Fruit fly (Drosophila melanogaster) whole organism, embryonic: ENCODE data around the gene Best3.

Source experiments
- Atf3 ChIP-seq: fragments of 200-800 bp; sonication (Bioruptor generic); optimal IDR thresholded peaks from 3 replicates; lab custom pipeline; 2016; ENCODE audit warnings: missing biosample characterization, missing genetic modification characterization
- Bteb2 ChIP-seq: fragments of 200-800 bp; sonication (Bioruptor generic); optimal IDR thresholded peaks from 2 replicates; lab custom pipeline; 2016; ENCODE audit warnings: missing biosample characterization, missing genetic modification characterization
- CG10431 ChIP-seq: fragments of 200-800 bp; sonication (Bioruptor generic); optimal IDR thresholded peaks from 3 replicates; lab custom pipeline; 2018; ENCODE audit warnings: missing biosample characterization, mild to moderate bottlenecking, missing genetic modification characterization
- CG10654 ChIP-seq: fragments of 200-800 bp; sonication (Bioruptor generic); optimal IDR thresholded peaks from 2 replicates; lab custom pipeline; 2016; ENCODE audit warnings: missing biosample characterization, missing genetic modification characterization
- CG13424 ChIP-seq: fragments of 200-800 bp; sonication (Bioruptor generic); optimal IDR thresholded peaks from 2 replicates; lab custom pipeline; 2019; ENCODE audit warnings: missing biosample characterization, mild to moderate bottlenecking, missing genetic modification characterization, moderate library complexity
- CG1529 ChIP-seq: fragments of 200-800 bp; sonication (Bioruptor generic); optimal IDR thresholded peaks from 3 replicates; lab custom pipeline; 2018; ENCODE audit warnings: missing biosample characterization, missing genetic modification characterization
- CG16815 ChIP-seq: fragments of 200-800 bp; sonication (Bioruptor generic); optimal IDR thresholded peaks from 3 replicates; lab custom pipeline; 2017; ENCODE audit warnings: missing biosample characterization, mild to moderate bottlenecking, missing genetic modification characterization
- CG18599 ChIP-seq: fragments of 200-800 bp; sonication (Bioruptor generic); optimal IDR thresholded peaks from 3 replicates; lab custom pipeline; 2017; ENCODE audit warnings: missing biosample characterization, missing genetic modification characterization, mild to moderate bottlenecking, moderate library complexity, missing genetic modification reagents
- CG31441 ChIP-seq: fragments of 200-800 bp; sonication (Bioruptor generic); IDR thresholded peaks from 2 replicates; pipeline ENCODE4 v1.3.6; 2022; ENCODE audit warnings: missing biosample characterization, missing genetic modification characterization
- CG34224 ChIP-seq: fragments of 200-800 bp; sonication (Bioruptor generic); IDR thresholded peaks from 3 replicates; pipeline ENCODE4 v1.3.6; 2022; ENCODE audit warnings: missing biosample characterization, missing genetic modification characterization; ENCODE audit not compliant: partially characterized antibody
- CG4360 ChIP-seq: fragments of 200-800 bp; sonication (Bioruptor generic); IDR thresholded peaks from 2 replicates; pipeline ENCODE4 v1.3.6; 2022; ENCODE audit warnings: missing biosample characterization, missing genetic modification characterization
- CG4707 ChIP-seq: fragments of 200-800 bp; sonication (Bioruptor generic); optimal IDR thresholded peaks from 2 replicates; lab custom pipeline; 2018; ENCODE audit warnings: missing biosample characterization, mild to moderate bottlenecking, missing genetic modification characterization, moderate library complexity
- CG4820 ChIP-seq: fragments of 200-800 bp; sonication (Bioruptor generic); optimal IDR thresholded peaks from 3 replicates; lab custom pipeline; 2016; ENCODE audit warnings: missing biosample characterization, missing genetic modification characterization
- CG5245 ChIP-seq: fragments of 200-800 bp; sonication (Bioruptor generic); optimal IDR thresholded peaks from 3 replicates; lab custom pipeline; 2016; ENCODE audit warnings: missing biosample characterization, missing genetic modification characterization
- CG6765 ChIP-seq: fragments of 200-800 bp; sonication (Bioruptor generic); optimal IDR thresholded peaks from 3 replicates; lab custom pipeline; 2017; ENCODE audit warnings: missing biosample characterization, mild to moderate bottlenecking, missing genetic modification characterization
- CG6791 ChIP-seq: fragments of 200-800 bp; sonication (Bioruptor generic); IDR thresholded peaks from 3 replicates; pipeline ENCODE4 v1.3.6; 2022; ENCODE audit warnings: missing biosample characterization, missing genetic modification characterization; ENCODE audit not compliant: partially characterized antibody
- CG6854 ChIP-seq: fragments of 200-800 bp; sonication (Bioruptor generic); optimal IDR thresholded peaks from 3 replicates; lab custom pipeline; 2017; ENCODE audit warnings: missing biosample characterization, mild to moderate bottlenecking, missing genetic modification characterization
- CG7271 ChIP-seq: fragments of 200-800 bp; sonication (Bioruptor generic); optimal IDR thresholded peaks from 2 replicates; lab custom pipeline; 2018; ENCODE audit warnings: missing biosample characterization, mild to moderate bottlenecking, missing genetic modification characterization, moderate library complexity
- CG7928 ChIP-seq: fragments of 200-800 bp; sonication (Bioruptor generic); optimal IDR thresholded peaks from 2 replicates; lab custom pipeline; 2017; ENCODE audit warnings: missing biosample characterization, mild to moderate bottlenecking, missing genetic modification characterization
- CG8478 ChIP-seq: fragments of >200 bp; optimal IDR thresholded peaks from 2 replicates; lab custom pipeline; 2018
- CG8765 ChIP-seq: fragments of 200-800 bp; sonication (Bioruptor generic); IDR thresholded peaks from 2 replicates; pipeline ENCODE4 v1.3.6; 2022; ENCODE audit warnings: missing biosample characterization, missing genetic modification characterization
- CG9609 ChIP-seq: fragments of 200-800 bp; sonication (Bioruptor generic); optimal IDR thresholded peaks from 3 replicates; lab custom pipeline; 2016; ENCODE audit warnings: missing biosample characterization, missing genetic modification characterization
- Chrac-16 ChIP-seq: fragments of 200-800 bp; sonication (Bioruptor generic); optimal IDR thresholded peaks from 3 replicates; lab custom pipeline; 2016; ENCODE audit warnings: missing biosample characterization, missing genetic modification characterization
- D19A ChIP-seq: fragments of 200-800 bp; optimal IDR thresholded peaks from 3 replicates; lab custom pipeline; 2019; ENCODE audit warnings: missing biosample characterization, mild to moderate bottlenecking, missing genetic modification characterization, moderate library complexity
- Dbx ChIP-seq: fragments of 200-800 bp; sonication (Bioruptor generic); IDR thresholded peaks from 3 replicates; pipeline ENCODE4 v1.3.6; 2022; ENCODE audit warnings: missing biosample characterization, missing genetic modification characterization
- Dip3 ChIP-seq: fragments of 200-800 bp; sonication (Bioruptor generic); optimal IDR thresholded peaks from 3 replicates; lab custom pipeline; 2016; ENCODE audit warnings: missing biosample characterization, missing genetic modification characterization
- Doc3 ChIP-seq: fragments of 200-800 bp; sonication (Bioruptor generic); IDR thresholded peaks from 3 replicates; pipeline ENCODE4 v1.3.6; 2022; ENCODE audit warnings: missing biosample characterization, missing genetic modification characterization; ENCODE audit not compliant: partially characterized antibody
- H2.0 ChIP-seq: fragments of 200-800 bp; sonication (Bioruptor generic); IDR thresholded peaks from 2 replicates; pipeline ENCODE4 v1.3.6; 2022; ENCODE audit warnings: missing biosample characterization, missing genetic modification characterization
- HLH54F ChIP-seq: fragments of 200-800 bp; sonication (Bioruptor generic); optimal IDR thresholded peaks from 3 replicates; lab custom pipeline; 2016; ENCODE audit warnings: missing biosample characterization, missing genetic modification characterization
- Mrtf ChIP-seq: fragments of 200-800 bp; sonication (Bioruptor generic); IDR thresholded peaks from 3 replicates; pipeline ENCODE4 v1.3.6; 2022; ENCODE audit warnings: missing biosample characterization, missing genetic modification characterization
- Ravus ChIP-seq: fragments of 200-800 bp; sonication (Bioruptor generic); IDR thresholded peaks from 2 replicates; pipeline ENCODE4 v1.3.6; 2022; ENCODE audit warnings: missing biosample characterization, missing genetic modification characterization
- Rfx ChIP-seq: fragments of 200-800 bp; sonication (Bioruptor generic); IDR thresholded peaks from 2 replicates; pipeline ENCODE4 v1.3.6; 2022; ENCODE audit warnings: missing biosample characterization, missing genetic modification characterization
- Six4 ChIP-seq: fragments of 200-800 bp; sonication (Bioruptor generic); optimal IDR thresholded peaks from 2 replicates; lab custom pipeline; 2016; ENCODE audit warnings: missing biosample characterization, missing genetic modification characterization
- Sry-β ChIP-seq: fragments of 200-800 bp; sonication (Bioruptor generic); optimal IDR thresholded peaks from 2 replicates; lab custom pipeline; 2018; ENCODE audit warnings: missing biosample characterization, mild to moderate bottlenecking, missing genetic modification characterization, moderate library complexity
- Stat92E ChIP-seq, 3 experiments: fragments of >200 bp in 2 of 3; fragments of 200-800 bp in 1 of 3; sonication (Bioruptor generic) in 1 of 3; optimal IDR thresholded peaks; 2 replicates each; lab custom pipeline; 2017 to 2019; ENCODE audit warnings: missing biosample characterization in 3 of 3, missing genetic modification characterization in 3 of 3, mild to moderate bottlenecking in 1 of 3, moderate library complexity in 1 of 3
- bbx ChIP-seq: fragments of 200-800 bp; sonication (Bioruptor generic); IDR thresholded peaks from 2 replicates; pipeline ENCODE4 v1.3.6; 2022; ENCODE audit warnings: missing biosample characterization, missing genetic modification characterization; ENCODE audit not compliant: partially characterized antibody
- dimm ChIP-seq: fragments of 200-800 bp; sonication (Bioruptor generic); IDR thresholded peaks from 2 replicates; pipeline ENCODE4 v1.3.6; 2022; ENCODE audit warnings: missing biosample characterization, missing genetic modification characterization
- dmrt99B ChIP-seq: fragments of 200-800 bp; sonication (Bioruptor generic); optimal IDR thresholded peaks from 2 replicates; lab custom pipeline; 2018; ENCODE audit warnings: missing biosample characterization, mild to moderate bottlenecking, missing genetic modification characterization, moderate library complexity
- dpn ChIP-seq, 2 experiments: fragments of 200-800 bp; sonication (Bioruptor generic); optimal IDR thresholded peaks; 3 replicates each; lab custom pipeline; 2016; ENCODE audit warnings: missing biosample characterization in 2 of 2, missing genetic modification characterization in 2 of 2
- fru ChIP-seq: fragments of >200 bp; optimal IDR thresholded peaks from 2 replicates; lab custom pipeline; 2017
- ftz-f1 ChIP-seq: fragments of 200-800 bp; sonication (Bioruptor generic); optimal IDR thresholded peaks from 2 replicates; lab custom pipeline; 2016; ENCODE audit warnings: missing biosample characterization, missing genetic modification characterization
- hb ChIP-seq: fragments of 200-800 bp; sonication (Bioruptor generic); IDR thresholded peaks from 3 replicates; pipeline ENCODE4 v1.3.6; 2022; ENCODE audit warnings: missing biosample characterization, missing genetic modification characterization; ENCODE audit not compliant: partially characterized antibody
- her ChIP-seq: fragments of 200-800 bp; sonication (Bioruptor generic); optimal IDR thresholded peaks from 2 replicates; lab custom pipeline; 2016; ENCODE audit warnings: missing biosample characterization, missing genetic modification characterization
- jigr1 ChIP-seq: fragments of 200-800 bp; sonication (Bioruptor generic); IDR thresholded peaks from 3 replicates; pipeline ENCODE4 v1.3.6; 2022; ENCODE audit warnings: missing biosample characterization, missing genetic modification characterization
- mam ChIP-seq: fragments of 200-800 bp; sonication (Bioruptor generic); optimal IDR thresholded peaks from 3 replicates; lab custom pipeline; 2016; ENCODE audit warnings: missing biosample characterization, missing genetic modification characterization
- nerfin-2 ChIP-seq: fragments of 200-800 bp; sonication (Bioruptor generic); IDR thresholded peaks from 2 replicates; pipeline ENCODE4 v1.3.6; 2022; ENCODE audit warnings: missing biosample characterization, missing genetic modification characterization; ENCODE audit not compliant: partially characterized antibody
- ro ChIP-seq: fragments of 200-800 bp; sonication (Bioruptor generic); IDR thresholded peaks from 2 replicates; pipeline ENCODE4 v1.3.6; 2022; ENCODE audit warnings: missing biosample characterization, missing genetic modification characterization
- row ChIP-seq: fragments of 200-800 bp; sonication (Bioruptor generic); IDR thresholded peaks from 3 replicates; pipeline ENCODE4 v1.3.6; 2022; ENCODE audit warnings: missing biosample characterization, missing genetic modification characterization
- seq ChIP-seq: fragments of 200-800 bp; sonication (Bioruptor generic); IDR thresholded peaks from 2 replicates; pipeline ENCODE4 v1.3.6; 2022; ENCODE audit warnings: missing biosample characterization, missing genetic modification characterization
- sisA ChIP-seq: fragments of 200-800 bp; sonication (Bioruptor generic); IDR thresholded peaks from 2 replicates; pipeline ENCODE4 v1.3.6; 2022; ENCODE audit warnings: missing biosample characterization, missing genetic modification characterization
- stc ChIP-seq: fragments of 200-800 bp; sonication (Bioruptor generic); IDR thresholded peaks from 2 replicates; pipeline ENCODE4 v1.3.6; 2022; ENCODE audit warnings: missing biosample characterization, missing genetic modification characterization
- wdn ChIP-seq: fragments of 200-800 bp; sonication (Bioruptor generic); IDR thresholded peaks from 2 replicates; pipeline ENCODE4 v1.3.6; 2022; ENCODE audit warnings: missing biosample characterization, missing genetic modification characterization

Gene Best3

dm6 chr3L:15261067-15261506 lies 41.5 kb downstream of the Best3 start (continued):
- TF ChIP-seq CG4820 = peak; percentile 37
- TF ChIP-seq CG8765 (GFP tag; lab: Robert Waterston, UW) = no peak; the same call in 1 of the 2 replicates
- no peak for TF ChIP-seq Dbx (GFP tag; lab: Robert Waterston, UW)
- no peak for TF ChIP-seq CG6765 (GFP tag; lab: Kevin White, UChicago)
- no peak for TF ChIP-seq H2.0 (GFP tag; lab: Robert Waterston, UW)
- TF ChIP-seq CG5245 (GFP tag; lab: Kevin White, UChicago) = no peak
- no peak for TF ChIP-seq wdn (GFP tag; lab: Robert Waterston, UW)
- TF ChIP-seq nerfin-2 (GFP tag; lab: Robert Waterston, UW) = no peak
- TF ChIP-seq CG1529 (GFP tag; lab: Kevin White, UChicago) = peak; percentile 71
- no peak for TF ChIP-seq seq (GFP tag; lab: Robert Waterston, UW)
- no peak for TF ChIP-seq Ravus (GFP tag; lab: Robert Waterston, UW)
- TF ChIP-seq sisA = peak; percentile 41; the same call in 1 of the 2 replicates
- TF ChIP-seq bbx (GFP tag; lab: Robert Waterston, UW) = no peak
- no peak for TF ChIP-seq CG6791 (GFP tag; lab: Robert Waterston, UW)
- TF ChIP-seq CG18599 (GFP tag; lab: Kevin White, UChicago) = no peak
- no peak for TF ChIP-seq CG4360 (GFP tag; lab: Robert Waterston, UW)
- peak; percentile 67 for TF ChIP-seq CG16815 (GFP tag; lab: Kevin White, UChicago)
- TF ChIP-seq D19A (tag; lab: Kevin White, UChicago) = peak; percentile 67
- no peak for TF ChIP-seq Doc3
- TF ChIP-seq Bteb2 (GFP tag; lab: Kevin White, UChicago) = no peak
- no peak; the same call in 1 of the 2 replicates for TF ChIP-seq ro (GFP tag; lab: Robert Waterston, UW)
- TF ChIP-seq CG13424 (tag; lab: Kevin White, UChicago) = peak; percentile 79
- no peak for TF ChIP-seq CG7928 (GFP tag; lab: Kevin White, UChicago)
- no peak for TF ChIP-seq ftz-f1
- TF ChIP-seq CG4707 (GFP tag; lab: Kevin White, UChicago) = peak; percentile 65
- TF ChIP-seq row (GFP tag; lab: Robert Waterston, UW) = peak; percentile 71
- TF ChIP-seq jigr1 (GFP tag; lab: Robert Waterston, UW) = peak; percentile 10; the same call in 1 of the 3 replicates
- no peak for TF ChIP-seq Atf3
- no peak for TF ChIP-seq CG7271
- TF ChIP-seq CG31441 (GFP tag; lab: Robert Waterston, UW) = peak; percentile 50
- TF ChIP-seq HLH54F = no peak
- TF ChIP-seq dimm (GFP tag; lab: Robert Waterston, UW) = no peak
- no peak for TF ChIP-seq Six4 (GFP tag; lab: Kevin White, UChicago)
- TF ChIP-seq CG34224 = no peak
- no peak for TF ChIP-seq Mrtf (GFP tag; lab: Robert Waterston, UW)
- TF ChIP-seq CG10654 (GFP tag; lab: Kevin White, UChicago) = peak; percentile 30
- TF ChIP-seq mam (GFP tag; lab: Kevin White, UChicago) = no peak
- TF ChIP-seq Stat92E (GFP tag; optimal IDR thresholded peaks at IDR 0.05; lab: Kevin White, UChicago) = peak in 1 of 3 experiments; percentile 85
- TF ChIP-seq CG6854 (GFP tag; lab: Kevin White, UChicago) = no peak
- TF ChIP-seq her (GFP tag; lab: Kevin White, UChicago) = no peak
- TF ChIP-seq dpn (GFP tag; optimal IDR thresholded peaks at IDR 0.05; lab: Kevin White, UChicago) = peak in 1 of 2 experiments; percentile 42
- TF ChIP-seq Rfx (GFP tag; lab: Robert Waterston, UW) = no peak
- peak; percentile 61 for TF ChIP-seq Chrac-16 (GFP tag; lab: Kevin White, UChicago)
- TF ChIP-seq hb (GFP tag; lab: Robert Waterston, UW) = no peak
- no peak for TF ChIP-seq CG8478 (lab: Kevin White, UChicago)
- no peak for TF ChIP-seq CG9609 (GFP tag; lab: Kevin White, UChicago)
- peak; percentile 71 for TF ChIP-seq dmrt99B (tag; lab: Kevin White, UChicago)
- no peak for TF ChIP-seq Dip3 (GFP tag; lab: Kevin White, UChicago)
- peak; percentile 44 for TF ChIP-seq CG10431 (GFP tag; lab: Kevin White, UChicago)
- peak; percentile 28; the same call in 1 of the 2 replicates for TF ChIP-seq stc (GFP tag; lab: Robert Waterston, UW)
- no peak for TF ChIP-seq Sry-β (GFP tag; lab: Kevin White, UChicago)
- no peak for TF ChIP-seq fru (lab: Kevin White, UChicago)
